Fruit fly (Drosophila melanogaster) Kc167 (cell line): ENCODE results near the gene Jhbp13.

Experiments
- Myc ChIP-seq: fragments of >200 bp; optimal IDR thresholded peaks from 2 replicates; lab custom pipeline; 2017; ENCODE audit warnings: missing external identifiers
- Sin3A ChIP-seq: fragments of >200 bp; optimal IDR thresholded peaks from 2 replicates; lab custom pipeline; 2018; ENCODE audit warnings: missing external identifiers
- h ChIP-seq: fragments of >200 bp; optimal IDR thresholded peaks from 3 replicates; lab custom pipeline; 2018; ENCODE audit warnings: missing external identifiers
- insv ChIP-seq: fragments of >200 bp; optimal IDR thresholded peaks from 3 replicates; lab custom pipeline; 2018; ENCODE audit warnings: missing external identifiers
- psq ChIP-seq: fragments of >200 bp; optimal IDR thresholded peaks from 2 replicates; lab custom pipeline; 2017; ENCODE audit warnings: missing external identifiers
- ttk ChIP-seq: sonication (Bioruptor generic); optimal IDR thresholded peaks from 2 replicates; lab custom pipeline; 2017; ENCODE audit warnings: missing external identifiers

- no peak for TF ChIP-seq Sin3A (lab: Kevin White, UChicago)
- no peak for TF ChIP-seq psq (lab: Kevin White, UChicago)
- no peak for TF ChIP-seq insv
- TF ChIP-seq ttk (lab: Kevin White, UChicago) = no peak
- TF ChIP-seq h (lab: Kevin White, UChicago) = no peak
- TF ChIP-seq Myc (lab: Kevin White, UChicago) = no peak
These were observed 36.8 kb upstream of the Jhbp13 start, which contains the start of gene CG16972 for dm6 chr2L:13202960-13203436.
